Fruit fly (Drosophila melanogaster) whole organism: ENCODE results near the gene CG46463.

Experiments
- CG8478 ChIP-seq: fragments of >200 bp; optimal IDR thresholded peaks from 2 replicates; lab custom pipeline; 2018; ENCODE audit warnings: inconsistent platforms
- EcR ChIP-seq, 2 experiments: fragments of >200 bp; optimal IDR thresholded peaks; 2 replicates each; lab custom pipeline; 2017; ENCODE audit warnings: missing biosample characterization in 2 of 2, missing genetic modification characterization in 2 of 2, missing genetic modification reagents in 2 of 2
- psq ChIP-seq: fragments of >200 bp; optimal IDR thresholded peaks from 2 replicates; lab custom pipeline; 2017

dm6 chr3L:3484553-3484952 lies 23.4 kb downstream of the CG46463 start, which contains the start of gene CG43074:
- no peak for TF ChIP-seq EcR (GFP tag; optimal IDR thresholded peaks at IDR 0.05; lab: Kevin White, UChicago)
- no peak for TF ChIP-seq psq (lab: Kevin White, UChicago)
- no peak for TF ChIP-seq CG8478 (lab: Kevin White, UChicago)
